Fruit fly (Drosophila melanogaster): ENCODE results near the gene CG5003.

CG5003 gene

dm6 chr3R:27928984-27929924 is 12.9 kb upstream of the CG5003 start:
- TF ChIP-seq ovo (GFP tag; optimal IDR thresholded peaks at IDR 0.05) (no peak), Crg-1 (GFP tag; optimal IDR thresholded peaks at IDR 0.05) (no peak), Clk (GFP tag; optimal IDR thresholded peaks at IDR 0.05) (no peak), CG7045 (GFP tag; optimal IDR thresholded peaks at IDR 0.05) (no peak), CG1620 (GFP tag; optimal IDR thresholded peaks at IDR 0.05) (no peak), bab1 (GFP tag; optimal IDR thresholded peaks at IDR 0.05) (no peak), CG7101 (tag; optimal IDR thresholded peaks at IDR 0.05) (no peak), kay (GFP tag; ENCODE audit: borderline replicate concordance) (no peak), cic (GFP tag; optimal IDR thresholded peaks at IDR 0.05) (peak; percentile 97), CG14711 (tag; optimal IDR thresholded peaks at IDR 0.05) (no peak), cnc (optimal IDR thresholded peaks at IDR 0.05) (no peak), pad (GFP tag; optimal IDR thresholded peaks at IDR 0.05) (peak; percentile 9), CG11617 (GFP tag; optimal IDR thresholded peaks at IDR 0.05) (peak; percentile 12), CG5204 (GFP tag; optimal IDR thresholded peaks at IDR 0.05) (no peak), CG12768 (GFP tag; optimal IDR thresholded peaks at IDR 0.05) (no peak), Mnt (GFP tag; optimal IDR thresholded peaks at IDR 0.05) (peak; percentile 10), tj (GFP tag; optimal IDR thresholded peaks at IDR 0.05) (peak; percentile 44), Hr96 (GFP tag; optimal IDR thresholded peaks at IDR 0.05) (peak; percentile 13), CG33017 (tag; optimal IDR thresholded peaks at IDR 0.05) (no peak), toe (GFP tag; optimal IDR thresholded peaks at IDR 0.05) (no peak)

dm6 chr3R:27928140-27928539 is 11.8 kb upstream of the CG5003 start, which contains the start of gene nenya:
Gene nenya, minus strand, starts transcription at chr3R:27928174.
- TF ChIP-seq ovo (GFP tag; optimal IDR thresholded peaks at IDR 0.05) (peak; percentile 44), CG1620 (GFP tag; optimal IDR thresholded peaks at IDR 0.05) (no peak)

dm6 chr3R:27926738-27927215 is 10.5 kb upstream of the CG5003 start:
- peak; percentile 62 for TF ChIP-seq Mnt (GFP tag; optimal IDR thresholded peaks at IDR 0.05)
- peak; percentile 31 for TF ChIP-seq Hr96 (GFP tag; optimal IDR thresholded peaks at IDR 0.05)
- TF ChIP-seq tj (GFP tag; optimal IDR thresholded peaks at IDR 0.05), result no peak
- peak; percentile 75 for TF ChIP-seq cic (GFP tag; optimal IDR thresholded peaks at IDR 0.05)

dm6 chr3R:27925971-27926533 is 9.7 kb upstream of the CG5003 start:
- peak; percentile 68 for TF ChIP-seq ovo (GFP tag; optimal IDR thresholded peaks at IDR 0.05)
- TF ChIP-seq CG1620 (GFP tag; optimal IDR thresholded peaks at IDR 0.05), result no peak
- TF ChIP-seq toe (GFP tag; optimal IDR thresholded peaks at IDR 0.05), result no peak
- TF ChIP-seq CG11617 (GFP tag; optimal IDR thresholded peaks at IDR 0.05), result no peak
- TF ChIP-seq bab1 (GFP tag; optimal IDR thresholded peaks at IDR 0.05), result no peak
- TF ChIP-seq CG5204 (GFP tag; optimal IDR thresholded peaks at IDR 0.05), result no peak
- no peak for TF ChIP-seq tj (GFP tag; optimal IDR thresholded peaks at IDR 0.05)

- TF ChIP-seq bab1 (GFP tag; optimal IDR thresholded peaks at IDR 0.05), result peak; percentile 45
- TF ChIP-seq CG14711 (tag; optimal IDR thresholded peaks at IDR 0.05), result peak; percentile 33
- peak; percentile 11 for TF ChIP-seq Hr96 (GFP tag; optimal IDR thresholded peaks at IDR 0.05)
- TF ChIP-seq cic (GFP tag; optimal IDR thresholded peaks at IDR 0.05), result peak; percentile 73
- TF ChIP-seq Clk (GFP tag; optimal IDR thresholded peaks at IDR 0.05), result peak; percentile 43
- TF ChIP-seq CG1620 (GFP tag; optimal IDR thresholded peaks at IDR 0.05), result no peak
- TF ChIP-seq CG7101 (tag; optimal IDR thresholded peaks at IDR 0.05), result no peak
- peak; percentile 75 for TF ChIP-seq Mnt (GFP tag; optimal IDR thresholded peaks at IDR 0.05)
- TF ChIP-seq CG33017 (tag; optimal IDR thresholded peaks at IDR 0.05), result no peak
- TF ChIP-seq CG5204 (GFP tag; optimal IDR thresholded peaks at IDR 0.05), result peak; percentile 48
- peak; percentile 16 for TF ChIP-seq tj (GFP tag; optimal IDR thresholded peaks at IDR 0.05)
- TF ChIP-seq kay (GFP tag; ENCODE audit: borderline replicate concordance), result peak; percentile 87
- TF ChIP-seq Crg-1 (GFP tag; optimal IDR thresholded peaks at IDR 0.05), result peak; percentile 40
- TF ChIP-seq CG11617 (GFP tag; optimal IDR thresholded peaks at IDR 0.05), result peak; percentile 61
- peak; percentile 45 for TF ChIP-seq CG12768 (GFP tag; optimal IDR thresholded peaks at IDR 0.05)
- TF ChIP-seq pad (GFP tag; optimal IDR thresholded peaks at IDR 0.05), result peak; percentile 23
- TF ChIP-seq cnc (optimal IDR thresholded peaks at IDR 0.05), result no peak
- TF ChIP-seq ovo (GFP tag; optimal IDR thresholded peaks at IDR 0.05), result no peak
- peak; percentile 14 for TF ChIP-seq CG7045 (GFP tag; optimal IDR thresholded peaks at IDR 0.05)
- TF ChIP-seq toe (GFP tag; optimal IDR thresholded peaks at IDR 0.05), result peak; percentile 76
Observed at dm6 chr3R:27925000-27925970, 9.0 kb upstream of the CG5003 start, which contains the start of gene mino. Gene mino, plus strand, starts transcription at chr3R:27925191.

Measured in whole organism, adult.